Fruit fly (Drosophila melanogaster): ENCODE measurements around the gene drd.

drd gene

DNA sequence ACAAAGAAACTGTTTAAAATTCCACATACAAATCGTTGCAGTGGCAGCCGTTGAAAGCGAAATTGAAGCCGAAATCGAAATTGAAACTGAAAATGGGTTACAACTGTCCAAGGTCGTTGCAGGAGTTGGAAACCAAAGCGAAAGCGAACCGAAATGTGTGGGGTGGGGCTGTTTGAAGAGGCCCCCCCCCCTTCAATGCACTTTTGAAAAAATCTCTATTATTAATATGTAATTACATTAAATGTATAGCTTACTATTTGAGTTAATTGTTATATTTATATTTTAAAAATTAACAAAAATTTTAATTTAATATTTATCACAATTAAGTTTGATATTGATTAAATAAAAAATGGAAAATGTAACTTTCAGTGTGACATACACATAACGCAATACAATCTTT is 3.8 kb upstream of the drd start (continued):
- TF ChIP-seq Dp (GFP tag; optimal IDR thresholded peaks at IDR 0.05) (no peak), row (GFP tag; IDR thresholded peaks at IDR 0.05) (peak; percentile 41; the same call in 2 of the 3 replicates), Ada2b (GFP tag; IDR thresholded peaks at IDR 0.05) (no peak), CG34376 (GFP tag; optimal IDR thresholded peaks at IDR 0.05) (no peak), CG31441 (GFP tag; IDR thresholded peaks at IDR 0.05) (peak; percentile 70), zfh1 (GFP tag; IDR thresholded peaks at IDR 0.05) (no peak), insv (GFP tag; optimal IDR thresholded peaks at IDR 0.05) (no peak), Hsf (GFP tag; optimal IDR thresholded peaks at IDR 0.05) (no peak), CG12219 (GFP tag; optimal IDR thresholded peaks at IDR 0.05) (no peak), CG10565 (GFP tag; optimal IDR thresholded peaks at IDR 0.05) (no peak), wdn (GFP tag; IDR thresholded peaks at IDR 0.05) (no peak), CG8359 (GFP tag; optimal IDR thresholded peaks at IDR 0.05; ENCODE audit: borderline replicate concordance) (no peak), Tbp (GFP tag; optimal IDR thresholded peaks at IDR 0.05) (no peak), nerfin-2 (GFP tag; IDR thresholded peaks at IDR 0.05; ENCODE audit: partially characterized antibody) (no peak), NFAT (GFP tag; IDR thresholded peaks at IDR 0.05) (no peak), gro (GFP tag; optimal IDR thresholded peaks at IDR 0.05) (no peak), fd64A (GFP tag; optimal IDR thresholded peaks at IDR 0.05) (no peak), crc (GFP tag; optimal IDR thresholded peaks at IDR 0.05) (no peak), CG4707 (GFP tag; optimal IDR thresholded peaks at IDR 0.05) (no peak), CG13775 (GFP tag; optimal IDR thresholded peaks at IDR 0.05) (no peak), Sox102F (GFP tag; optimal IDR thresholded peaks at IDR 0.05) (peak; percentile 64), Eip74EF (GFP tag; optimal IDR thresholded peaks at IDR 0.05) (peak in 1 of 2 experiments; percentile 29), tna (GFP tag; IDR thresholded peaks at IDR 0.05; ENCODE audit: partially characterized antibody) (no peak), CG12299 (tag; optimal IDR thresholded peaks at IDR 0.05) (no peak), Opbp (GFP tag; IDR thresholded peaks at IDR 0.05; ENCODE audit: partially characterized antibody) (no peak), Fer2 (tag; optimal IDR thresholded peaks at IDR 0.05) (no peak), HLH4C (GFP tag; IDR thresholded peaks at IDR 0.05; ENCODE audit: partially characterized antibody) (no peak), toy (GFP tag; IDR thresholded peaks at IDR 0.05) (no peak), CG33213 (GFP tag; optimal IDR thresholded peaks at IDR 0.05) (no peak), Sin3A (optimal IDR thresholded peaks at IDR 0.05) (no peak), HmgD (GFP tag; optimal IDR thresholded peaks at IDR 0.05) (no peak), GATAe (GFP tag; conservative IDR thresholded peaks at IDR 0.05) (no peak), Bgb (GFP tag; IDR thresholded peaks at IDR 0.05; ENCODE audit: partially characterized antibody) (no peak), mld (GFP tag; IDR thresholded peaks at IDR 0.05; ENCODE audit: partially characterized antibody) (no peak), corto (GFP tag; optimal IDR thresholded peaks at IDR 0.05) (no peak), CG14441 (GFP tag; IDR thresholded peaks at IDR 0.05) (no peak), nau (GFP tag; optimal IDR thresholded peaks at IDR 0.05) (no peak), org-1 (GFP tag; optimal IDR thresholded peaks at IDR 0.05) (no peak), Ssrp (tag; optimal IDR thresholded peaks at IDR 0.05) (no peak), crp (GFP tag; optimal IDR thresholded peaks at IDR 0.05) (no peak), zf30C (GFP tag; optimal IDR thresholded peaks at IDR 0.05) (no peak), Poxn (GFP tag; IDR thresholded peaks at IDR 0.05) (no peak), CG14965 (GFP tag; optimal IDR thresholded peaks at IDR 0.05; ENCODE audit: borderline replicate concordance) (no peak), CG4730 (GFP tag; IDR thresholded peaks at IDR 0.05) (no peak), Doc3 (GFP tag; IDR thresholded peaks at IDR 0.05; ENCODE audit: partially characterized antibody) (no peak), trem (tag; optimal IDR thresholded peaks at IDR 0.05) (no peak), emc (GFP tag; optimal IDR thresholded peaks at IDR 0.05) (no peak), E2f1 (GFP tag; IDR thresholded peaks at IDR 0.05) (no peak), Lim3 (GFP tag; IDR thresholded peaks at IDR 0.05) (no peak), CG3995 (GFP tag; optimal IDR thresholded peaks at IDR 0.05) (no peak), exex (tag; optimal IDR thresholded peaks at IDR 0.05) (no peak)
